Fruit fly (Drosophila melanogaster): ENCODE results near the gene Ttc30.

Gene Ttc30

dm6 chr2L:13140891-13141290 is 34.3 kb downstream of the Ttc30 start (continued):
- peak; percentile 36 for TF ChIP-seq sug (tag; optimal IDR thresholded peaks at IDR 0.05)
- TF ChIP-seq CG7928 (GFP tag; optimal IDR thresholded peaks at IDR 0.05), result no peak
- peak; percentile 22 for TF ChIP-seq lab (GFP tag; optimal IDR thresholded peaks at IDR 0.05)
- TF ChIP-seq bab2 (GFP tag; optimal IDR thresholded peaks at IDR 0.05), result no peak
- no peak for TF ChIP-seq sima (GFP tag; optimal IDR thresholded peaks at IDR 0.05)
- 0 out of 3 replicates have a peak, but pooled peaks have one; percentile 13 for TF ChIP-seq dysf (GFP tag; IDR thresholded peaks at IDR 0.05)
- TF ChIP-seq gro (GFP tag; optimal IDR thresholded peaks at IDR 0.05), result no peak
- no peak for TF ChIP-seq mld (GFP tag; IDR thresholded peaks at IDR 0.05; ENCODE audit: partially characterized antibody)
- no peak for TF ChIP-seq ttk (GFP tag; IDR thresholded peaks at IDR 0.05)
- no peak for TF ChIP-seq bowl (GFP tag; IDR thresholded peaks at IDR 0.05)
- TF ChIP-seq Spps (tag; optimal IDR thresholded peaks at IDR 0.05), result no peak
- peak; percentile 7 for TF ChIP-seq ERR (GFP tag; optimal IDR thresholded peaks at IDR 0.05)
- no peak for TF ChIP-seq CG10366 (GFP tag; IDR thresholded peaks at IDR 0.05)
- TF ChIP-seq ash1 (GFP tag; optimal IDR thresholded peaks at IDR 0.05), result no peak
- TF ChIP-seq Med (GFP tag), result peak; percentile 61
- no peak for TF ChIP-seq Scr (GFP tag; IDR thresholded peaks at IDR 0.05; ENCODE audit: partially characterized antibody)

DNA sequence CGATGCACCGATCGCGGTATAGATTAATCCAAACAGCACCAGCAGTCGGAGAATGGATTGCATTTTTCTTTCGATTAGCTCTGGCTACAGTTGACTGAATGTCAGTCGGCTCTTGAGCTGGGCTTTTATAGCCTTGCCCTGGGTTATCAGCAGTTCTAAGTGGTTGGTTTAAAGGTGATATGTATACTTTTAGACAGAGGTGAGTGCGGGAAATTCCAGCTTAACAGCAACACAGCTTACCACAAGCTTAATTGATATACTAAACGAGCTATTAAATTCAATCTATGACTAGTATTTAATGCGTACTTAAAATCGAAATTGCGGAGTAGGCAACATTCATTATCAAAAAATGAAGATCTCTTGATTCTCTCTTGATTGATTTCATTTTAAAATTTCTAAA is 36.2 kb downstream of the Ttc30 start, which contains the start of gene CG9928:
Gene CG9928 (minus strand): TSS at position 101 of the 400 bp plus-strand sequence.
- TF ChIP-seq aop (GFP tag; IDR thresholded peaks at IDR 0.05) (no peak), CG2889 (GFP tag; IDR thresholded peaks at IDR 0.05) (no peak), Ets65A (GFP tag) (peak; percentile 16), CG10979 (tag; optimal IDR thresholded peaks at IDR 0.05) (no peak), wdn (GFP tag; IDR thresholded peaks at IDR 0.05) (no peak), CG9727 (GFP tag; optimal IDR thresholded peaks at IDR 0.05) (no peak), Usf (GFP tag; optimal IDR thresholded peaks at IDR 0.05) (no peak)

- TF ChIP-seq usp (GFP tag; optimal IDR thresholded peaks at IDR 0.05) (no peak), Vsx1 (GFP tag; optimal IDR thresholded peaks at IDR 0.05) (no peak), Nf-YC (tag; optimal IDR thresholded peaks at IDR 0.05) (no peak), Camta (GFP tag; optimal IDR thresholded peaks at IDR 0.05) (no peak), hkb (optimal IDR thresholded peaks at IDR 0.05) (no peak), hkb (GFP tag; IDR thresholded peaks at IDR 0.05) (no peak), CG17829 (tag; optimal IDR thresholded peaks at IDR 0.05) (no peak), CG17568 (GFP tag; optimal IDR thresholded peaks at IDR 0.05) (no peak), HLHmδ (GFP tag; optimal IDR thresholded peaks at IDR 0.05) (no peak), CG32532 (GFP tag; IDR thresholded peaks at IDR 0.05) (no peak), MESR4 (GFP tag; optimal IDR thresholded peaks at IDR 0.05) (no peak), tgo (GFP tag; IDR thresholded peaks at IDR 0.05) (no peak), kah (GFP tag; optimal IDR thresholded peaks at IDR 0.05) (no peak), CG7786 (GFP tag; optimal IDR thresholded peaks at IDR 0.05) (no peak), CG10431 (GFP tag; optimal IDR thresholded peaks at IDR 0.05) (no peak), Fer2 (tag; optimal IDR thresholded peaks at IDR 0.05) (no peak)
Observed at dm6 chr2L:13143522-13143921, 36.9 kb downstream of the Ttc30 start, which contains the start of gene CG16978. TSS of gene CG16978 (minus strand) at chr2L:13143622.

Measured in whole organism, embryonic.